Worm (Caenorhabditis elegans): ENCODE data around the gene F27C8.3.

The F27C8.3 gene

DNA sequence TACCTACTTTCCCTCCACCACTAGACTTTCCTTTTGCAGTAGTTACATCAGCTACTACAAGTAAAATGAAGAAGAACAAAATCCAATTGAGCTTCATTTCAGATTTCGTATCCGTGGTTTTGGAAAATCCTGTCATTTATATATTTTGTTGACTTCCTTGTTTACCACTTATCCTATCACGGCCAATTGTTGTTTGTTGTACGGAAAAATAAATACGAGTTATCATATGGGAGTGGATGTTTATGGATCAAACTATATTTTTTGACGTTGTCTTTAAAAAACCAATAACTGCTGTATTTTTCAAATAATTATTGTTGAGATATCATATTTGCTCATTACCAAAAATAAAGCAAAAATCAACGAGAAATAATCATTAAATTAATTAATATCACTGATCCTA lies 27.6 kb upstream of the F27C8.3 start, which contains the start of gene W09C2.9:
TSS of gene W09C2.9 (minus strand) at position 101 of the 400 bp plus-strand sequence.
- TF ChIP-seq mml-1 (tag; optimal IDR thresholded peaks at IDR 0.05) (no peak), nhr-12 (tag; optimal IDR thresholded peaks at IDR 0.05) (no peak), nhr-76 (tag; optimal IDR thresholded peaks at IDR 0.05) (no peak), nhr-67 (tag; optimal IDR thresholded peaks at IDR 0.05) (no peak), tbx-2 (tag; optimal IDR thresholded peaks at IDR 0.05) (no peak), nhr-77 (tag; optimal IDR thresholded peaks at IDR 0.05) (no peak), nfya-1 (tag; optimal IDR thresholded peaks at IDR 0.05; ENCODE audit: insufficient read depth) (no peak), unc-39 (tag; optimal IDR thresholded peaks at IDR 0.05) (no peak), fos-1 (tag; optimal IDR thresholded peaks at IDR 0.05) (no peak), egl-27 (tag; optimal IDR thresholded peaks at IDR 0.05) (no peak), nhr-11 (tag; optimal IDR thresholded peaks at IDR 0.05) (no peak), zag-1 (tag; optimal IDR thresholded peaks at IDR 0.05) (no peak), lin-15B (tag; optimal IDR thresholded peaks at IDR 0.05) (no peak), aly-2 (tag; optimal IDR thresholded peaks at IDR 0.05) (no peak), ZK546.5 (tag; optimal IDR thresholded peaks at IDR 0.05) (no peak), nhr-25 (tag; optimal IDR thresholded peaks at IDR 0.05) (no peak), lin-39 (tag; optimal IDR thresholded peaks at IDR 0.05) (no peak), ceh-16 (tag; optimal IDR thresholded peaks at IDR 0.05) (no peak), mdl-1 (tag; optimal IDR thresholded peaks at IDR 0.05) (no peak)

DNA sequence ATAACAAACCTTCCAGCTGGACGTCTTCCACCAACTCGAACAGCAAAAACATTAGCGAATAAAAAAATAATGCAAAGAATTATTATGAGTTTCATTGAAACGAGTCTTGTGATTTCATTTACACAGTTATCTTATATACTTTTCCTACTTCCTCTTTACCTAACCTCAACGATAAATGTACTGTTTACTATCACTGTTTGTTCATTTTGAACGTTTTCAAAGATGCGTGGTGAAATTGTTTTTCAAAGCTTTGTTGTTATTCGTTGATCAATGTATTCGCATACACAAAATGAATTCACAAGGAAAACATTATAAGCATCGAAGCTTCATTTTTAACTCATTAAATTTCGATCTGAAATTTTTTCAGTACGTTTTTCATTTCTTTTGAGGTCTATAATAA lies 26.6 kb upstream of the F27C8.3 start, which contains the start of gene W09C2.7:
TSS of gene W09C2.7 (minus strand) at position 101 of the 400 bp plus-strand sequence.
- TF ChIP-seq fos-1 (tag; optimal IDR thresholded peaks at IDR 0.05), result no peak
- no peak for TF ChIP-seq jun-1 (tag; optimal IDR thresholded peaks at IDR 0.05)
- TF ChIP-seq nhr-43 (tag; optimal IDR thresholded peaks at IDR 0.05; ENCODE audit: poor library complexity, severe bottlenecking), result no peak
- TF ChIP-seq elt-2 (tag; optimal IDR thresholded peaks at IDR 0.05), result no peak
- TF ChIP-seq nhr-67 (tag; optimal IDR thresholded peaks at IDR 0.05), result no peak
- TF ChIP-seq ceh-28 (tag; optimal IDR thresholded peaks at IDR 0.05), result no peak

DNA sequence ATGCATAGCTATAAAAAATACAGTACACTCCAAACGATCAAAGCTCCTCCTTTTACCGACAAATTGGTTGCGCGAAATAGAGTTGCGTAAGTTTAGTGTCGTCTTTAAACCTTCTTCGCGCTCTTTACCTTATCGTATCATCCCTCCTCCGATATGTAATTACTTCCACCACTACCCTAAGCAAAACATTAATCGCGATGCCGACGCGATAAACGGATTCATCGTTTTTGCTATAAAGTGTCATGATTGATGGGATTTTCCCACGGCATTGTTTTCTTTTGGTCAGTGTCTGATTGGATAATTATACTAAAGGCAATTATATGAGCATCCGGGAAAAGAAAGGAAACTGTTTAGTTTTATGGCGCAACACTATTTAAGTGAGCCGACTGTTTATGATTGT lies 23.2 kb upstream of the F27C8.3 start:
- TF ChIP-seq elt-1 (tag; optimal IDR thresholded peaks at IDR 0.05) (peak; percentile 92), nhr-43 (tag; optimal IDR thresholded peaks at IDR 0.05; ENCODE audit: poor library complexity, severe bottlenecking) (no peak), nhr-77 (tag; optimal IDR thresholded peaks at IDR 0.05) (no peak), lin-15B (tag; optimal IDR thresholded peaks at IDR 0.05) (no peak)

DNA sequence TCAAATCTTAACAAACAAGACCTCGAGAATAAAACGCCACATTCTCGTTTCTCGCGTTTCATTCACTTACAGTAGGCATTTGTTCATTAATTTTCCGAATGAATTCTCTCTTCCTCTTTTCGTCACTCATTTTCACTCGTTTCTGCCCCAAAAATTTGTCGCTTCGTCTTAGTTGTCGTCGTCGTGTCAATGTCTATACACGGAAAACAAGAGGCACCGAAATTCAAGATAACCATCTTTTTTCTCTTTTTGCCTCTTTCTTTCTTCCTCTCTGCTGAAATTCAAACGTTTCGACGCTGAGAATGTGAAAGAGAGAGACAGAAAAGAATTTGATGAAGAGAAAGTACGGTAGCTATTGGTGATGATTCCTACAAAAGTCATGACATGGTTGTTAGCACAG lies 22.3 kb upstream of the F27C8.3 start:
- TF ChIP-seq nhr-23 (tag; optimal IDR thresholded peaks at IDR 0.05) (peak; percentile 9), elt-1 (tag; optimal IDR thresholded peaks at IDR 0.05) (peak; percentile 99), unc-39 (tag; optimal IDR thresholded peaks at IDR 0.05) (no peak), nhr-25 (tag; optimal IDR thresholded peaks at IDR 0.05) (peak; percentile 61)

DNA sequence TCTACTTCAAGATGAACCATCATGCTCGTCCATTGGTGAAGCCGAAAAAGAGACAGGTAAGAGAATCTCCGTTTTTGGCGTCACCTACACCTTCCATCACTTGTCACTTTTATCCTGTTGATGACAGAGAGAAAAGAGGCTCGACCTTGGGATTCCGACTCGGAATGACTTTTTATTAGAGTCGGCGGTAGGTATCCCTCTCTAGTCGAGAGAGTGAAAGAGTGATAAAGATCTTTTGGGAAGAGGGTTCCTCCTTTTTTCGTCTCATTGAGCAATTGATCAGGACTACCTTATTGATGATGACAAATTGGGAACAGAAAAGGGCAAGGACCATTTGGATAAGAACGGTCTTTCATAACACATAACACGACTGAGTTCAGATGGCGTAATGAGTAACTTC lies 21.7 kb upstream of the F27C8.3 start:
- TF ChIP-seq nhr-43 (tag; optimal IDR thresholded peaks at IDR 0.05; ENCODE audit: poor library complexity, severe bottlenecking), result no peak
- TF ChIP-seq elt-1 (tag; optimal IDR thresholded peaks at IDR 0.05), result peak; percentile 96

DNA sequence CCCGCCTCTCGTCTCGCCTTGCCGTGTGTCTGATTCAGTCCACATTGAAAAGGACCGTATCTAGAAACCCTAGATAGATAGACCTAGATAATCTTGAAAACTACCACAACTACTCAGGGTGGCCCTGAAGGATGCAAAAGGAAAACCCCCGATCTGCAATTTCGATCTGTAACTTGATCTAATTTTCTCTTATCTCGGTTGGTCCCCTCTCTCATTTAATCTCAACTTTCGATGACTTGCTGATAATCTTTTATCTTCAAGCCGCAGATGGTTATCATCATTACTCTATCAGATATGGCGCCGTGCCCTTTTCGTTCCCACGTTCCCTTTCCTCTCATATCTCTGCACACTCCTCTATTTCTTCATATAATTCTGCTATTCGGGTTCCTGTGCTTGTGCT lies 19.8 kb upstream of the F27C8.3 start:
- TF ChIP-seq lsy-12 (tag; optimal IDR thresholded peaks at IDR 0.05), result peak; percentile 23
- peak; percentile 67 for TF ChIP-seq nhr-25 (tag; optimal IDR thresholded peaks at IDR 0.05)
- peak; percentile 86 for TF ChIP-seq nhr-23 (tag; optimal IDR thresholded peaks at IDR 0.05)
- TF ChIP-seq nfya-1 (tag; optimal IDR thresholded peaks at IDR 0.05; ENCODE audit: insufficient read depth), result no peak
- TF ChIP-seq lin-39 (tag; optimal IDR thresholded peaks at IDR 0.05), result no peak
- TF ChIP-seq unc-39 (tag; optimal IDR thresholded peaks at IDR 0.05), result no peak
- peak; percentile 47 for TF ChIP-seq ceh-16 (tag; optimal IDR thresholded peaks at IDR 0.05)
- TF ChIP-seq ama-1 (optimal IDR thresholded peaks at IDR 0.05), result no peak
- no peak for TF ChIP-seq snpc-4 (tag; optimal IDR thresholded peaks at IDR 0.05)
- TF ChIP-seq nhr-76 (tag; optimal IDR thresholded peaks at IDR 0.05), result no peak
- TF ChIP-seq nhr-237 (tag; optimal IDR thresholded peaks at IDR 0.05), result no peak
- peak; percentile 100 for TF ChIP-seq elt-1 (tag; optimal IDR thresholded peaks at IDR 0.05)
- TF ChIP-seq nhr-11 (tag; optimal IDR thresholded peaks at IDR 0.05), result no peak

DNA sequence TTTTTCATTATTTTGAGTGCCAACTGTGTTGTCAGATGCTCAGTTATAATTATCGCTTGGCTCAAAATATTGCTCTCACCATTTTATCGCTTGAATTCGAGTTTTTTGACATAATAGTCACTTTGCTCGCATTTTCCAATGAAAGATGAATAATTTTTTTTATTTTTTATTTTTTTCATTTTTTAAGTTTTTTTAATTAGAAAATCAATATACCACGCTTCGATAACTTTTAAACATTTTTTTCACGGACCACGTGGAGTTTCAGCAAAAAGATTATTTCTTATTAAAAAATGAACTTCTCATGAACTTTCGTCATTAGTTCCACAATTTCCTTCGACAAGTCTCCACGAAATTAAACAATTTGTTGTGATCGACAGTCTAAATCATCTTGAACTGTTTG lies 19.0 kb upstream of the F27C8.3 start, which contains the start of gene elt-1:
TSS of gene elt-1 (plus strand) at position 301 of the 400 bp plus-strand sequence.
- TF ChIP-seq R02D3.7 (tag; optimal IDR thresholded peaks at IDR 0.05), result no peak
- no peak for TF ChIP-seq sea-2 (GFP tag; optimal IDR thresholded peaks at IDR 0.05)

All from whole organism, L3 larva.